Fruit fly (Drosophila melanogaster): Measurements from ENCODE around the gene CG31674.
A peak's percentile ranks its signal among the peaks of the same experiment; 100 is the strongest.

Gene CG31674

dm6 chr2L:20864764-20865265 is 33.8 kb downstream of the CG31674 start, which contains the start of gene CG9338 (continued):
- peak; percentile 95 for TF ChIP-seq CG32532 (GFP tag; IDR thresholded peaks at IDR 0.05)
- TF ChIP-seq crc (GFP tag; optimal IDR thresholded peaks at IDR 0.05) = peak; percentile 66
- peak; percentile 97 for TF ChIP-seq Fer1 (GFP tag; optimal IDR thresholded peaks at IDR 0.05)
- peak; percentile 80 for TF ChIP-seq CG6175 (GFP tag; IDR thresholded peaks at IDR 0.05)
- peak; percentile 71 for TF ChIP-seq en (GFP tag; optimal IDR thresholded peaks at IDR 0.05)
- no peak for TF ChIP-seq gcm2 (GFP tag; optimal IDR thresholded peaks at IDR 0.05)
- TF ChIP-seq CG4404 (GFP tag; IDR thresholded peaks at IDR 0.05) = peak; percentile 81
- TF ChIP-seq Med (GFP tag) = peak; percentile 97
- TF ChIP-seq twi (tag; optimal IDR thresholded peaks at IDR 0.05) = peak; percentile 46
- TF ChIP-seq Awh (GFP tag; IDR thresholded peaks at IDR 0.05) = peak; percentile 92
- TF ChIP-seq CG12744 (GFP tag; optimal IDR thresholded peaks at IDR 0.05) = peak; percentile 54
- TF ChIP-seq CG10431 (GFP tag; optimal IDR thresholded peaks at IDR 0.05) = peak; percentile 35
- TF ChIP-seq peb (GFP tag; IDR thresholded peaks at IDR 0.05) = peak; percentile 88
- peak; percentile 84 for TF ChIP-seq nmo (GFP tag; optimal IDR thresholded peaks at IDR 0.05)
- peak; percentile 80 for TF ChIP-seq CG6654 (GFP tag; optimal IDR thresholded peaks at IDR 0.05)
- TF ChIP-seq Hmx (GFP tag; optimal IDR thresholded peaks at IDR 0.05) = peak; percentile 60
- peak; percentile 85 for TF ChIP-seq HmgZ (tag; optimal IDR thresholded peaks at IDR 0.05)
- TF ChIP-seq repo (GFP tag; optimal IDR thresholded peaks at IDR 0.05) = peak; percentile 76
- TF ChIP-seq CHES-1-like (GFP tag; optimal IDR thresholded peaks at IDR 0.05) = peak; percentile 88
- peak; percentile 54 for TF ChIP-seq tio (GFP tag; optimal IDR thresholded peaks at IDR 0.05)
- TF ChIP-seq Pdp1 (GFP tag; optimal IDR thresholded peaks at IDR 0.05) = peak; percentile 75 to 84
- TF ChIP-seq jigr1 (GFP tag; IDR thresholded peaks at IDR 0.05) = peak; percentile 74; the same call in 2 of the 3 replicates
- peak; percentile 89 for TF ChIP-seq CG2120 (GFP tag; optimal IDR thresholded peaks at IDR 0.05)
- peak; percentile 61 for TF ChIP-seq CG1792 (GFP tag; optimal IDR thresholded peaks at IDR 0.05)
- TF ChIP-seq HmgD (GFP tag; optimal IDR thresholded peaks at IDR 0.05) = peak; percentile 64
- TF ChIP-seq wek (GFP tag; optimal IDR thresholded peaks at IDR 0.05) = peak; percentile 39
- peak; percentile 91 for TF ChIP-seq nerfin-1 (tag; optimal IDR thresholded peaks at IDR 0.05)
- TF ChIP-seq CG15601 (tag; optimal IDR thresholded peaks at IDR 0.05) = peak; percentile 79
- no peak; the same call in 1 of the 2 replicates for TF ChIP-seq CG32772 (GFP tag; IDR thresholded peaks at IDR 0.05)
- no peak for TF ChIP-seq usp (GFP tag; optimal IDR thresholded peaks at IDR 0.05)
- peak; percentile 85 for TF ChIP-seq CG17568 (GFP tag; optimal IDR thresholded peaks at IDR 0.05)
- TF ChIP-seq YL-1 (GFP tag; optimal IDR thresholded peaks at IDR 0.05) = peak; percentile 36
- TF ChIP-seq btn (GFP tag; optimal IDR thresholded peaks at IDR 0.05) = peak; percentile 21
- peak; percentile 75 for TF ChIP-seq CG1603 (tag; optimal IDR thresholded peaks at IDR 0.05)
- no peak for TF ChIP-seq ac (GFP tag; optimal IDR thresholded peaks at IDR 0.05)
- peak; percentile 44; the same call in 1 of the 2 replicates for TF ChIP-seq CG11247 (GFP tag; IDR thresholded peaks at IDR 0.05)
- TF ChIP-seq lbe (GFP tag; optimal IDR thresholded peaks at IDR 0.05) = peak; percentile 61
- TF ChIP-seq tin (GFP tag; optimal IDR thresholded peaks at IDR 0.05) = peak; percentile 67
- TF ChIP-seq NC2β (GFP tag; optimal IDR thresholded peaks at IDR 0.05) = peak; percentile 51
- no peak for TF ChIP-seq pan (optimal IDR thresholded peaks at IDR 0.05)
- TF ChIP-seq pan (GFP tag; optimal IDR thresholded peaks at IDR 0.05 in 1 of 2, IDR thresholded peaks at IDR 0.05 in 1 of 2) = peak in 1 of 2 experiments; percentile 92
- peak; percentile 87 for TF ChIP-seq lilli (GFP tag; optimal IDR thresholded peaks at IDR 0.05)
- TF ChIP-seq lmd (GFP tag; IDR thresholded peaks at IDR 0.05) = peak; percentile 86
- TF ChIP-seq cad (GFP tag; optimal IDR thresholded peaks at IDR 0.05) = no peak
- TF ChIP-seq Ets65A (GFP tag) = peak; percentile 96
- peak; percentile 38; the same call in 1 of the 2 replicates for TF ChIP-seq MBD-R2 (GFP tag; IDR thresholded peaks at IDR 0.05)
- TF ChIP-seq Mad (GFP tag; optimal IDR thresholded peaks at IDR 0.05) = peak; percentile 60
- TF ChIP-seq toy (GFP tag; IDR thresholded peaks at IDR 0.05) = peak; percentile 82
- TF ChIP-seq CG11456 (GFP tag; IDR thresholded peaks at IDR 0.05) = no peak; the same call in 1 of the 3 replicates
- TF ChIP-seq CG10462 (GFP tag; optimal IDR thresholded peaks at IDR 0.05) = peak; percentile 52
- TF ChIP-seq stc (GFP tag; IDR thresholded peaks at IDR 0.05) = peak; percentile 95
- TF ChIP-seq Tbp (GFP tag; optimal IDR thresholded peaks at IDR 0.05) = no peak

All from whole organism, embryonic.